Worm (Caenorhabditis elegans): ENCODE results near the gene F55A11.1.

F55A11.1 gene

ce11 chrV:11798320-11798719 lies 34.1 kb upstream of the F55A11.1 start:
- TF ChIP-seq scrt-1 (GFP tag; IDR thresholded peaks at IDR 0.05) (no peak), tbx-11 (GFP tag; IDR thresholded peaks at IDR 0.05) (no peak), tra-4 (tag; optimal IDR thresholded peaks at IDR 0.05) (no peak), hnd-1 (tag; optimal IDR thresholded peaks at IDR 0.05) (no peak), ceh-13 (GFP tag; optimal IDR thresholded peaks at IDR 0.05) (no peak), hmbx-1 (tag; optimal IDR thresholded peaks at IDR 0.05) (no peak), pes-1 (GFP tag; IDR thresholded peaks at IDR 0.05) (no peak), F13C5.2 (tag; optimal IDR thresholded peaks at IDR 0.05) (no peak), hmg-4 (GFP tag; optimal IDR thresholded peaks at IDR 0.05) (no peak), tbx-37 (GFP tag; conservative IDR thresholded peaks at IDR 0.05) (no peak), B0310.2 (tag; optimal IDR thresholded peaks at IDR 0.05) (no peak), flt-1 (GFP tag; IDR thresholded peaks at IDR 0.05) (no peak), ceh-36 (tag; optimal IDR thresholded peaks at IDR 0.05) (no peak), ama-1 (optimal IDR thresholded peaks at IDR 0.05) (no peak), ets-7 (tag; optimal IDR thresholded peaks at IDR 0.05) (no peak), sea-1 (GFP tag; conservative IDR thresholded peaks at IDR 0.05) (no peak), aly-1 (tag; optimal IDR thresholded peaks at IDR 0.05) (no peak)

ce11 chrV:11797272-11797855 lies 33.2 kb upstream of the F55A11.1 start:
- TF ChIP-seq aly-1 (tag; optimal IDR thresholded peaks at IDR 0.05) (no peak), hmg-4 (GFP tag; optimal IDR thresholded peaks at IDR 0.05) (no peak), F13C5.2 (tag; optimal IDR thresholded peaks at IDR 0.05) (no peak), tra-4 (tag; optimal IDR thresholded peaks at IDR 0.05) (no peak), B0310.2 (tag; optimal IDR thresholded peaks at IDR 0.05) (no peak), tbx-37 (GFP tag; conservative IDR thresholded peaks at IDR 0.05) (no peak), pes-1 (GFP tag; IDR thresholded peaks at IDR 0.05) (no peak), hnd-1 (tag; optimal IDR thresholded peaks at IDR 0.05) (no peak), hmbx-1 (tag; optimal IDR thresholded peaks at IDR 0.05) (no peak), flt-1 (GFP tag; IDR thresholded peaks at IDR 0.05) (no peak), ceh-36 (tag; optimal IDR thresholded peaks at IDR 0.05) (no peak), tbx-11 (GFP tag; IDR thresholded peaks at IDR 0.05) (no peak), ama-1 (optimal IDR thresholded peaks at IDR 0.05) (no peak), ets-7 (tag; optimal IDR thresholded peaks at IDR 0.05) (no peak), ceh-13 (GFP tag; optimal IDR thresholded peaks at IDR 0.05) (no peak), scrt-1 (GFP tag; IDR thresholded peaks at IDR 0.05) (no peak), sea-1 (GFP tag; conservative IDR thresholded peaks at IDR 0.05) (no peak)

ce11 chrV:11796343-11796742 lies 32.2 kb upstream of the F55A11.1 start:
- TF ChIP-seq tbx-37 (GFP tag; conservative IDR thresholded peaks at IDR 0.05) (no peak), scrt-1 (GFP tag; IDR thresholded peaks at IDR 0.05) (no peak), hmg-4 (GFP tag; optimal IDR thresholded peaks at IDR 0.05) (no peak), tra-4 (tag; optimal IDR thresholded peaks at IDR 0.05) (no peak), aly-1 (tag; optimal IDR thresholded peaks at IDR 0.05) (no peak), ceh-36 (tag; optimal IDR thresholded peaks at IDR 0.05) (no peak), hmbx-1 (tag; optimal IDR thresholded peaks at IDR 0.05) (no peak), F13C5.2 (tag; optimal IDR thresholded peaks at IDR 0.05) (no peak), hnd-1 (tag; optimal IDR thresholded peaks at IDR 0.05) (no peak), pes-1 (GFP tag; IDR thresholded peaks at IDR 0.05) (no peak), tbx-11 (GFP tag; IDR thresholded peaks at IDR 0.05) (no peak), B0310.2 (tag; optimal IDR thresholded peaks at IDR 0.05) (no peak), flt-1 (GFP tag; IDR thresholded peaks at IDR 0.05) (no peak), sea-1 (GFP tag; conservative IDR thresholded peaks at IDR 0.05) (no peak), ama-1 (optimal IDR thresholded peaks at IDR 0.05) (no peak), ceh-13 (GFP tag; optimal IDR thresholded peaks at IDR 0.05) (no peak), ets-7 (tag; optimal IDR thresholded peaks at IDR 0.05) (no peak)

- no peak for TF ChIP-seq scrt-1 (GFP tag; IDR thresholded peaks at IDR 0.05)
- TF ChIP-seq F13C5.2 (tag; optimal IDR thresholded peaks at IDR 0.05) = no peak
- no peak for TF ChIP-seq ceh-36 (tag; optimal IDR thresholded peaks at IDR 0.05)
- no peak for TF ChIP-seq tbx-11 (GFP tag; IDR thresholded peaks at IDR 0.05)
- no peak for TF ChIP-seq B0310.2 (tag; optimal IDR thresholded peaks at IDR 0.05)
- TF ChIP-seq aly-1 (tag; optimal IDR thresholded peaks at IDR 0.05) = no peak
- no peak for TF ChIP-seq hnd-1 (tag; optimal IDR thresholded peaks at IDR 0.05)
- TF ChIP-seq ceh-13 (GFP tag; optimal IDR thresholded peaks at IDR 0.05) = no peak
- no peak for TF ChIP-seq ama-1 (optimal IDR thresholded peaks at IDR 0.05)
- TF ChIP-seq pes-1 (GFP tag; IDR thresholded peaks at IDR 0.05) = no peak
- TF ChIP-seq ets-7 (tag; optimal IDR thresholded peaks at IDR 0.05) = no peak
- TF ChIP-seq tbx-37 (GFP tag; conservative IDR thresholded peaks at IDR 0.05) = no peak
- TF ChIP-seq hmbx-1 (tag; optimal IDR thresholded peaks at IDR 0.05) = no peak
- TF ChIP-seq tra-4 (tag; optimal IDR thresholded peaks at IDR 0.05) = no peak
- no peak for TF ChIP-seq hmg-4 (GFP tag; optimal IDR thresholded peaks at IDR 0.05)
- TF ChIP-seq flt-1 (GFP tag; IDR thresholded peaks at IDR 0.05) = no peak
- no peak for TF ChIP-seq sea-1 (GFP tag; conservative IDR thresholded peaks at IDR 0.05)
Measured at ce11 chrV:11795352-11795751, 31.2 kb upstream of the F55A11.1 start.

- TF ChIP-seq hnd-1 (tag; optimal IDR thresholded peaks at IDR 0.05) (no peak), hmbx-1 (tag; optimal IDR thresholded peaks at IDR 0.05) (no peak), pes-1 (GFP tag; IDR thresholded peaks at IDR 0.05) (no peak), aly-1 (tag; optimal IDR thresholded peaks at IDR 0.05) (no peak), F13C5.2 (tag; optimal IDR thresholded peaks at IDR 0.05) (no peak), flt-1 (GFP tag; IDR thresholded peaks at IDR 0.05) (no peak), ceh-36 (tag; optimal IDR thresholded peaks at IDR 0.05) (no peak), sea-1 (GFP tag; conservative IDR thresholded peaks at IDR 0.05) (no peak), B0310.2 (tag; optimal IDR thresholded peaks at IDR 0.05) (no peak), tbx-37 (GFP tag; conservative IDR thresholded peaks at IDR 0.05) (no peak), ceh-13 (GFP tag; optimal IDR thresholded peaks at IDR 0.05) (no peak), ama-1 (optimal IDR thresholded peaks at IDR 0.05) (no peak), scrt-1 (GFP tag; IDR thresholded peaks at IDR 0.05) (no peak), hmg-4 (GFP tag; optimal IDR thresholded peaks at IDR 0.05) (no peak), tra-4 (tag; optimal IDR thresholded peaks at IDR 0.05) (no peak), ets-7 (tag; optimal IDR thresholded peaks at IDR 0.05) (no peak)
Measured at ce11 chrV:11794172-11794571, 30.0 kb upstream of the F55A11.1 start.

- TF ChIP-seq tbx-11 (GFP tag; IDR thresholded peaks at IDR 0.05) (no peak), sea-1 (GFP tag; conservative IDR thresholded peaks at IDR 0.05) (no peak), B0310.2 (tag; optimal IDR thresholded peaks at IDR 0.05) (no peak), ceh-13 (GFP tag; optimal IDR thresholded peaks at IDR 0.05) (no peak), ceh-36 (tag; optimal IDR thresholded peaks at IDR 0.05) (no peak), scrt-1 (GFP tag; IDR thresholded peaks at IDR 0.05) (no peak), tra-4 (tag; optimal IDR thresholded peaks at IDR 0.05) (no peak), ets-7 (tag; optimal IDR thresholded peaks at IDR 0.05) (no peak), hmbx-1 (tag; optimal IDR thresholded peaks at IDR 0.05) (no peak), F13C5.2 (tag; optimal IDR thresholded peaks at IDR 0.05) (no peak), tbx-37 (GFP tag; conservative IDR thresholded peaks at IDR 0.05) (no peak), pes-1 (GFP tag; IDR thresholded peaks at IDR 0.05) (no peak), ama-1 (optimal IDR thresholded peaks at IDR 0.05) (no peak), hnd-1 (tag; optimal IDR thresholded peaks at IDR 0.05) (no peak), aly-1 (tag; optimal IDR thresholded peaks at IDR 0.05) (no peak), flt-1 (GFP tag; IDR thresholded peaks at IDR 0.05) (no peak), hmg-4 (GFP tag; optimal IDR thresholded peaks at IDR 0.05) (no peak)
Measured at ce11 chrV:11789474-11789873, 25.3 kb upstream of the F55A11.1 start, which contains the start of gene D2023.1. D2023.1 (plus strand) TSS chrV:11789550.
